Fruit fly (Drosophila melanogaster): Measurements from ENCODE around the gene CG44085.
"Not testable (repeated sequence)": the region's sequence is repeated elsewhere in the genome, so short reads cannot be mapped to it uniquely, and the experiment has no call there.

DNA sequence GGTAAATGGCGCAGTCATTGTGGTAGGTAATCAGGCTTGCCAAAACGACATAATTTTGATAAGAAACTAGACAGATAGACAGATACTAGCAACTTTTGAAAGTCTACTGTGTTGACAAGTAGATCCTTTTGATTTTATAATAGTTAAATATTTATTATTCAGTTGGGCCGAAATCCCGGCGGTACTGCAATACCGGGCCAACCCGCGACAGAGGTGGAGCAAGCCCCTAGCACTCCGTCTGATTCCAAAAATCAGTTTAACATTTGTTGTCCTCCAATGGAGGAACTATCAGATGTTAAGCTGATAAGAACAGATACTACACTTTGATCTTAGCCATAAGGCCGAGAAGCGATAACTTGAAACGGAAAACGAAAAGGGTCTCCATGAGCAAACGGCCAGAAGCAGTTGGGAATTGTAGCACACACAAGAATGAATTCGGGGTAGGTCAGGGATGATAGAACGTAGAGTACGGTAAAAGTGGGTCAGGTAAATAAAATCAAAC is 49.0 kb upstream of the CG44085 start, which contains the start of gene CG15482:
- TF ChIP-seq insv, Sin3A, Myc (optimal IDR thresholded peaks at IDR 0.05): not testable (repeated sequence)
